Worm (Caenorhabditis elegans) whole organism, L4 larva: ENCODE data around the gene vap-2.

ENCODE experiments used
- F26F4.8 ChIP-seq: fragments of 200-800 bp; sonication (Bioruptor generic); conservative IDR thresholded peaks from 2 replicates; pipeline ENCODE4 v1.3.6; 2022; ENCODE audit warnings: missing genetic modification characterization, missing compliant biosample characterization
- ZK546.5 ChIP-seq, 2 experiments: sonication (generic microtip); optimal IDR thresholded peaks; 2 replicates each; lab custom pipeline; 2017; ENCODE audit warnings: missing biosample characterization in 2 of 2, missing genetic modification characterization in 2 of 2
- lin-29 ChIP-seq: fragments of 200-800 bp; sonication (Bioruptor generic); IDR thresholded peaks from 2 replicates; pipeline ENCODE4 v1.3.6; 2022; ENCODE audit warnings: missing genetic modification reagents, missing genetic modification characterization, missing compliant biosample characterization
- mxl-3 ChIP-seq: fragments of 200-800 bp; sonication (Bioruptor generic); optimal IDR thresholded peaks from 2 replicates; lab custom pipeline; 2018; ENCODE audit warnings: mild to moderate bottlenecking, missing genetic modification characterization, missing compliant biosample characterization
- snpc-1.2 ChIP-seq: fragments of 200-800 bp; sonication (Bioruptor generic); IDR thresholded peaks from 2 replicates; pipeline ENCODE4 v1.3.6; 2022; ENCODE audit warnings: missing genetic modification reagents, missing genetic modification characterization, missing compliant biosample characterization

- no peak for TF ChIP-seq F26F4.8
- TF ChIP-seq mxl-3 (GFP tag; lab: Kevin White, UChicago): no peak
- TF ChIP-seq snpc-1.2 (GFP tag; lab: Robert Waterston, UW): no peak
- no peak for TF ChIP-seq ZK546.5 (tag; optimal IDR thresholded peaks at IDR 0.05; lab: Kevin White, UChicago)
- TF ChIP-seq lin-29: no peak
Observed at ce11 chrX:10794647-10795046, 2.3 kb upstream of the vap-2 start, which contains the start of gene T05A10.6.
